Worm (Caenorhabditis elegans) whole organism, L3 larva: ENCODE data around the gene F56D2.3.

Source experiments
- R02D3.7 ChIP-seq: fragments of 150-350 bp; optimal IDR thresholded peaks from 2 replicates; lab custom pipeline; 2014; ENCODE audit warnings: missing biosample characterization, missing genetic modification characterization
- ZK546.5 ChIP-seq: sonication (generic microtip); optimal IDR thresholded peaks from 2 replicates; lab custom pipeline; 2017; ENCODE audit warnings: missing biosample characterization, missing genetic modification characterization
- aly-2 ChIP-seq: fragments of 150-350 bp; optimal IDR thresholded peaks from 2 replicates; lab custom pipeline; 2014; ENCODE audit warnings: missing biosample characterization, missing genetic modification characterization
- ceh-28 ChIP-seq: fragments of 150-350 bp; optimal IDR thresholded peaks from 2 replicates; lab custom pipeline; 2014; ENCODE audit warnings: missing biosample characterization, missing genetic modification reagents, missing genetic modification characterization
- hmg-11 ChIP-seq: sonication (generic microtip); optimal IDR thresholded peaks from 2 replicates; lab custom pipeline; 2016; ENCODE audit warnings: missing genetic modification characterization, missing compliant biosample characterization
- nhr-11 ChIP-seq: fragments of 150-350 bp; optimal IDR thresholded peaks from 2 replicates; lab custom pipeline; 2014; ENCODE audit warnings: missing biosample characterization, missing genetic modification characterization
- nhr-25 ChIP-seq: sonication (generic microtip); optimal IDR thresholded peaks from 2 replicates; lab custom pipeline; 2017; ENCODE audit warnings: missing biosample characterization, missing genetic modification characterization
- pqm-1 ChIP-seq: fragments of 150-350 bp; optimal IDR thresholded peaks from 2 replicates; lab custom pipeline; 2017; ENCODE audit warnings: missing biosample characterization, missing genetic modification characterization, inconsistent platforms
- snpc-4 ChIP-seq: fragments of 150-350 bp; optimal IDR thresholded peaks from 2 replicates; lab custom pipeline; 2014; ENCODE audit warnings: missing biosample characterization, missing genetic modification characterization
- tbx-2 ChIP-seq: sonication (generic microtip); optimal IDR thresholded peaks from 2 replicates; lab custom pipeline; 2016; ENCODE audit warnings: mild to moderate bottlenecking, missing genetic modification characterization, missing compliant biosample characterization
- unc-39 ChIP-seq: sonication (generic microtip); optimal IDR thresholded peaks from 4 replicates; lab custom pipeline; 2017; ENCODE audit warnings: missing biosample characterization, missing genetic modification characterization
- ztf-11 ChIP-seq: fragments of 150-350 bp; optimal IDR thresholded peaks from 2 replicates; lab custom pipeline; 2014; ENCODE audit warnings: missing biosample characterization, missing genetic modification characterization

ce11 chrIII:5615675-5616074, 30.9 kb downstream of the F56D2.3 start:
- TF ChIP-seq tbx-2 (tag; lab: Kevin White, UChicago) (no peak), nhr-11 (tag; lab: Kevin White, UChicago) (no peak), ZK546.5 (tag; lab: Kevin White, UChicago) (no peak), hmg-11 (no peak), R02D3.7 (tag; lab: Kevin White, UChicago) (no peak), aly-2 (tag; lab: Kevin White, UChicago) (no peak), ztf-11 (tag; lab: Kevin White, UChicago) (no peak), nhr-25 (tag; lab: Kevin White, UChicago) (no peak), ceh-28 (no peak), pqm-1 (tag; lab: Kevin White, UChicago) (no peak), snpc-4 (tag; lab: Kevin White, UChicago) (no peak), unc-39 (tag; lab: Kevin White, UChicago) (no peak)
